Worm (Caenorhabditis elegans): ENCODE data around the gene glp-1.

DNA sequence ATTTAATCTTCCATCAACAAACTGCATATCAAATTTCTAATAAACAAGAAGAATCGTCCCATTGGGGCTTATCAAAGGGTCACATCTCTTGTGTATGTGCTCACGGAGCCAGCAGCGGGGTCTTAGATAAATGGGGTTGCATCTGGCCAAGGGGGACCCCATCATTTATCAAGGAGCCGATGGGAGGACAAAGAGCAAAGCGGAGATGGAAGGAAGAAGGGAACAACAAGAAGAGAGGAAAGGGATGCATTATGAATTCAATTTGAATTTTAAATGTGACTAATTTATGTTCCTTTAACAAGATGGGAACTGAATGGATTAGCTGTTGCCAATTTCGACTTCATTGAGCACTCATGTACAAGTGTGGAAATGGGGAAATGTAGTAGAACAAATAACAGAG lies 7.7 kb upstream of the glp-1 start:
- TF ChIP-seq unc-62 (GFP tag; optimal IDR thresholded peaks at IDR 0.05) (peak; percentile 51), pqm-1 (tag; optimal IDR thresholded peaks at IDR 0.05) (no peak), nhr-237 (tag; optimal IDR thresholded peaks at IDR 0.05) (no peak), ZK546.5 (tag; optimal IDR thresholded peaks at IDR 0.05) (no peak), aly-2 (tag; optimal IDR thresholded peaks at IDR 0.05) (no peak), nhr-12 (tag; optimal IDR thresholded peaks at IDR 0.05) (no peak), ztf-4 (tag; optimal IDR thresholded peaks at IDR 0.05) (no peak), unc-39 (tag; optimal IDR thresholded peaks at IDR 0.05) (no peak), ama-1 (optimal IDR thresholded peaks at IDR 0.05) (no peak), nhr-77 (tag; optimal IDR thresholded peaks at IDR 0.05) (no peak), fkh-10 (GFP tag; optimal IDR thresholded peaks at IDR 0.05) (no peak)
